Fruit fly (Drosophila melanogaster) whole organism, larva: ENCODE measurements around the gene Polr1D.

ENCODE experiments used
- noc ChIP-seq: fragments of 200-800 bp; sonication (Bioruptor generic); optimal IDR thresholded peaks from 3 replicates; lab custom pipeline; 2019; ENCODE audit warnings: missing biosample characterization, mild to moderate bottlenecking, missing genetic modification characterization, moderate library complexity

Gene Polr1D

dm6 chr2L:19138361-19139041, 3.5 kb upstream of the Polr1D start:
- no peak for TF ChIP-seq noc (tag; lab: Kevin White, UChicago)

- TF ChIP-seq noc (tag; lab: Kevin White, UChicago): no peak
Measured at dm6 chr2L:19137494-19138360, 2.7 kb upstream of the Polr1D start.

- no peak for TF ChIP-seq noc (tag; lab: Kevin White, UChicago)
Measured at dm6 chr2L:19136735-19137134, 1.7 kb upstream of the Polr1D start.

dm6 chr2L:19135955-19136677, 1.1 kb upstream of the Polr1D start:
- no peak for TF ChIP-seq noc (tag; lab: Kevin White, UChicago)

dm6 chr2L:19134366-19134689, 705 bp downstream of the Polr1D start:
- TF ChIP-seq noc (tag; lab: Kevin White, UChicago): no peak

- peak; percentile 19 for TF ChIP-seq noc (tag; lab: Kevin White, UChicago)
Measured at dm6 chr2L:19133465-19134365, 1.3 kb downstream of the Polr1D start, which contains the start of gene brat. Gene brat (plus strand): TSS chr2L:19133816.

- TF ChIP-seq noc (tag; lab: Kevin White, UChicago): peak; percentile 76
Measured at dm6 chr2L:19131905-19132402, 3.1 kb downstream of the Polr1D start, which contains the start of the genes AsnRS and DCTN6-p27. Gene AsnRS (minus strand): TSS chr2L:19131954. Gene DCTN6-p27 (plus strand): TSS chr2L:19132323.

- TF ChIP-seq noc (tag; lab: Kevin White, UChicago): peak; percentile 74
Measured at dm6 chr2L:19126888-19127287, 8.1 kb downstream of the Polr1D start.

- TF ChIP-seq noc (tag; lab: Kevin White, UChicago): no peak
Measured at dm6 chr2L:19123472-19124070, 11.5 kb downstream of the Polr1D start, which contains the start of gene Phb1. Gene Phb1 (minus strand): TSS chr2L:19123869.

- TF ChIP-seq noc (tag; lab: Kevin White, UChicago): no peak
Measured at dm6 chr2L:19120984-19121383, 14.0 kb downstream of the Polr1D start.

- no peak for TF ChIP-seq noc (tag; lab: Kevin White, UChicago)
Measured at dm6 chr2L:19120196-19120950, 14.7 kb downstream of the Polr1D start, which contains the start of gene Ddc. Gene Ddc (minus strand): TSS chr2L:19120306.

- TF ChIP-seq noc (tag; lab: Kevin White, UChicago): no peak
Measured at dm6 chr2L:19114183-19114776, 20.8 kb downstream of the Polr1D start, which contains the start of gene CG10561. Gene CG10561 (plus strand): TSS chr2L:19114401.

dm6 chr2L:19112200-19112599, 22.8 kb downstream of the Polr1D start:
- TF ChIP-seq noc (tag; lab: Kevin White, UChicago): no peak
